Fruit fly (Drosophila melanogaster): ENCODE measurements around the gene CG32091.

Gene CG32091

dm6 chr3L:11601133-11601532 lies 30.1 kb upstream of the CG32091 start (continued):
- no peak for TF ChIP-seq CG4617 (GFP tag; optimal IDR thresholded peaks at IDR 0.05; ENCODE audit: borderline replicate concordance)
- no peak for TF ChIP-seq HmgD (GFP tag; optimal IDR thresholded peaks at IDR 0.05)
- no peak for TF ChIP-seq CG10979 (tag; optimal IDR thresholded peaks at IDR 0.05)
- 0 out of 3 replicates have a peak, but pooled peaks have one; percentile 31 for TF ChIP-seq Opbp (GFP tag; IDR thresholded peaks at IDR 0.05; ENCODE audit: partially characterized antibody)
- TF ChIP-seq Sox100B (GFP tag; optimal IDR thresholded peaks at IDR 0.05) = no peak
- no peak for TF ChIP-seq gsb (GFP tag; IDR thresholded peaks at IDR 0.05)
- no peak for TF ChIP-seq HLHmδ (GFP tag; optimal IDR thresholded peaks at IDR 0.05)
- TF ChIP-seq Mrtf (GFP tag; IDR thresholded peaks at IDR 0.05) = no peak
- no peak for TF ChIP-seq ac (GFP tag; optimal IDR thresholded peaks at IDR 0.05)
- no peak for TF ChIP-seq Ada2b (GFP tag; IDR thresholded peaks at IDR 0.05)
- TF ChIP-seq D (optimal IDR thresholded peaks at IDR 0.05) = no peak
- TF ChIP-seq D (GFP tag; optimal IDR thresholded peaks at IDR 0.05) = no peak
- no peak for TF ChIP-seq CG18011 (GFP tag; optimal IDR thresholded peaks at IDR 0.05)
- no peak for TF ChIP-seq ato (GFP tag; IDR thresholded peaks at IDR 0.05; ENCODE audit: partially characterized antibody)
- no peak for TF ChIP-seq ewg (GFP tag; optimal IDR thresholded peaks at IDR 0.05)
- no peak for TF ChIP-seq CG31441 (GFP tag; IDR thresholded peaks at IDR 0.05)
- no peak for TF ChIP-seq lmd (GFP tag; IDR thresholded peaks at IDR 0.05)
- TF ChIP-seq CG8478 (optimal IDR thresholded peaks at IDR 0.05) = no peak
- no peak for TF ChIP-seq CG17359 (tag; optimal IDR thresholded peaks at IDR 0.05)
- TF ChIP-seq tna (GFP tag; IDR thresholded peaks at IDR 0.05; ENCODE audit: partially characterized antibody) = no peak
- no peak for TF ChIP-seq CG11093 (GFP tag; IDR thresholded peaks at IDR 0.05)

dm6 chr3L:11602040-11602439 lies 29.2 kb upstream of the CG32091 start:
- TF ChIP-seq CG13424 (tag; optimal IDR thresholded peaks at IDR 0.05) (no peak), CG1832 (GFP tag; optimal IDR thresholded peaks at IDR 0.05) (peak; percentile 12), CG43689 (GFP tag; IDR thresholded peaks at IDR 0.05) (no peak), CG31441 (GFP tag; IDR thresholded peaks at IDR 0.05) (no peak), CG2129 (GFP tag; IDR thresholded peaks at IDR 0.05; ENCODE audit: partially characterized antibody) (no peak), Neu2 (GFP tag; optimal IDR thresholded peaks at IDR 0.05; ENCODE audit: borderline replicate concordance) (no peak), Nf-YB (GFP tag; optimal IDR thresholded peaks at IDR 0.05) (no peak), CG13894 (tag; optimal IDR thresholded peaks at IDR 0.05) (peak; percentile 36), Asciz (GFP tag; optimal IDR thresholded peaks at IDR 0.05) (no peak), CG12071 (GFP tag; optimal IDR thresholded peaks at IDR 0.05) (peak; percentile 4), onecut (GFP tag; IDR thresholded peaks at IDR 0.05) (peak; percentile 34; the same call in 1 of the 2 replicates), Deaf1 (tag; optimal IDR thresholded peaks at IDR 0.05) (peak; percentile 56), btn (GFP tag; optimal IDR thresholded peaks at IDR 0.05) (no peak), CG5245 (GFP tag; optimal IDR thresholded peaks at IDR 0.05) (no peak)

- TF ChIP-seq Ptx1 (GFP tag; IDR thresholded peaks at IDR 0.05) (no peak), Dfd (GFP tag; optimal IDR thresholded peaks at IDR 0.05) (peak in 1 of 2 experiments; percentile 83)
Observed at dm6 chr3L:11604227-11604626, 27.0 kb upstream of the CG32091 start.

- peak; percentile 2 for TF ChIP-seq Hmr (GFP tag; optimal IDR thresholded peaks at IDR 0.05)
- TF ChIP-seq CG17802 (tag; optimal IDR thresholded peaks at IDR 0.05) = peak; percentile 72
- TF ChIP-seq CG12659 (GFP tag; optimal IDR thresholded peaks at IDR 0.05) = peak; percentile 39
- TF ChIP-seq CG15514 (GFP tag; optimal IDR thresholded peaks at IDR 0.05) = peak; percentile 13
- TF ChIP-seq zen (tag; optimal IDR thresholded peaks at IDR 0.05) = peak; percentile 10
- TF ChIP-seq Bgb (GFP tag; IDR thresholded peaks at IDR 0.05; ENCODE audit: partially characterized antibody) = peak; percentile 29; the same call in 1 of the 2 replicates
- TF ChIP-seq pita (GFP tag; optimal IDR thresholded peaks at IDR 0.05) = peak; percentile 63
- TF ChIP-seq CG15696 (tag; optimal IDR thresholded peaks at IDR 0.05) = no peak
- no peak for TF ChIP-seq so (GFP tag; IDR thresholded peaks at IDR 0.05)
- no peak for TF ChIP-seq BtbVII (GFP tag; optimal IDR thresholded peaks at IDR 0.05)
- TF ChIP-seq CG11560 (tag; IDR thresholded peaks at IDR 0.05) = no peak
Observed at dm6 chr3L:11609153-11609809, 21.9 kb upstream of the CG32091 start, which contains the start of gene Duba. Gene Duba (minus strand): TSS chr3L:11609465.
